Worm (Caenorhabditis elegans): ENCODE data around the gene cnc-4.

- TF ChIP-seq W03F9.2 (tag; optimal IDR thresholded peaks at IDR 0.05) (no peak), him-1 (tag; optimal IDR thresholded peaks at IDR 0.05) (no peak)
Observed at ce11 chrV:1468905-1469304, 21.9 kb downstream of the cnc-4 start.

All from whole organism, L4/young adult.